Fruit fly (Drosophila melanogaster) whole organism, embryonic: ENCODE results near the gene lqfR.

ENCODE experiments used
- Abd-B ChIP-seq: fragments of 200-800 bp; sonication (Bioruptor generic); optimal IDR thresholded peaks from 2 replicates; lab custom pipeline; 2018; ENCODE audit warnings: missing biosample characterization, mild to moderate bottlenecking, missing genetic modification characterization, moderate library complexity
- Blimp-1 ChIP-seq: fragments of 200-800 bp; sonication (Bioruptor generic); optimal IDR thresholded peaks from 3 replicates; lab custom pipeline; 2018; ENCODE audit warnings: missing biosample characterization, missing genetic modification characterization, mild to moderate bottlenecking, moderate library complexity, missing genetic modification reagents
- CG10209 ChIP-seq: fragments of 200-800 bp; sonication (Bioruptor generic); optimal IDR thresholded peaks from 3 replicates; lab custom pipeline; 2017; ENCODE audit warnings: missing biosample characterization, mild to moderate bottlenecking, missing genetic modification characterization, missing genetic modification reagents
- CG10565 ChIP-seq: fragments of 200-800 bp; sonication (Bioruptor generic); optimal IDR thresholded peaks from 3 replicates; lab custom pipeline; 2016; ENCODE audit warnings: missing biosample characterization, mild to moderate bottlenecking, missing genetic modification characterization
- CG11093 ChIP-seq: fragments of 200-800 bp; sonication (Bioruptor generic); IDR thresholded peaks from 3 replicates; pipeline ENCODE4 v1.3.6; 2022; ENCODE audit warnings: missing biosample characterization, missing genetic modification characterization
- CG11247 ChIP-seq: fragments of 200-800 bp; sonication (Bioruptor generic); IDR thresholded peaks from 2 replicates; pipeline ENCODE4 v1.3.6; 2022; ENCODE audit warnings: missing biosample characterization, missing genetic modification characterization
- CG11504 ChIP-seq: fragments of 200-800 bp; sonication (Bioruptor generic); optimal IDR thresholded peaks from 3 replicates; lab custom pipeline; 2019; ENCODE audit warnings: missing biosample characterization, mild to moderate bottlenecking, missing genetic modification characterization, moderate library complexity
- CG1233 ChIP-seq: fragments of 200-800 bp; sonication (Bioruptor generic); optimal IDR thresholded peaks from 4 replicates; lab custom pipeline; 2018; ENCODE audit warnings: missing biosample characterization, mild to moderate bottlenecking, missing genetic modification characterization
- CG14014 ChIP-seq: fragments of 200-800 bp; sonication (Bioruptor generic); IDR thresholded peaks from 2 replicates; pipeline ENCODE4 v1.3.6; 2022; ENCODE audit warnings: missing biosample characterization, missing genetic modification characterization
- CG14441 ChIP-seq: fragments of 200-800 bp; sonication (Bioruptor generic); IDR thresholded peaks from 2 replicates; pipeline ENCODE4 v1.3.6; 2022; ENCODE audit warnings: missing biosample characterization, missing genetic modification characterization
- CG1603 ChIP-seq: fragments of 200-800 bp; sonication (Bioruptor generic); optimal IDR thresholded peaks from 2 replicates; lab custom pipeline; 2019; ENCODE audit warnings: missing biosample characterization, mild to moderate bottlenecking, missing genetic modification characterization, moderate library complexity
- CG1792 ChIP-seq: fragments of 200-800 bp; sonication (Bioruptor generic); optimal IDR thresholded peaks from 2 replicates; lab custom pipeline; 2016; ENCODE audit warnings: missing biosample characterization, missing genetic modification characterization
- CG18262 ChIP-seq: fragments of 200-800 bp; optimal IDR thresholded peaks from 3 replicates; lab custom pipeline; 2019; ENCODE audit warnings: missing biosample characterization, mild to moderate bottlenecking, missing genetic modification characterization, moderate library complexity
- CG30020 ChIP-seq: fragments of 200-800 bp; optimal IDR thresholded peaks from 2 replicates; lab custom pipeline; 2019; ENCODE audit warnings: missing biosample characterization, mild to moderate bottlenecking, missing genetic modification characterization, moderate library complexity
- CG32772 ChIP-seq: fragments of 200-800 bp; sonication (Bioruptor generic); IDR thresholded peaks from 2 replicates; pipeline ENCODE4 v1.3.6; 2022; ENCODE audit warnings: missing biosample characterization, missing genetic modification characterization
- CG34224 ChIP-seq: fragments of 200-800 bp; sonication (Bioruptor generic); IDR thresholded peaks from 3 replicates; pipeline ENCODE4 v1.3.6; 2022; ENCODE audit warnings: missing biosample characterization, missing genetic modification characterization; ENCODE audit not compliant: partially characterized antibody
- CG4282 ChIP-seq: fragments of 200-800 bp; sonication (Bioruptor generic); optimal IDR thresholded peaks from 2 replicates; lab custom pipeline; 2016; ENCODE audit warnings: missing biosample characterization, missing genetic modification characterization
- CG4360 ChIP-seq: fragments of 200-800 bp; sonication (Bioruptor generic); IDR thresholded peaks from 2 replicates; pipeline ENCODE4 v1.3.6; 2022; ENCODE audit warnings: missing biosample characterization, missing genetic modification characterization
- CG4730 ChIP-seq: fragments of 200-800 bp; sonication (Bioruptor generic); IDR thresholded peaks from 2 replicates; pipeline ENCODE4 v1.3.6; 2022; ENCODE audit warnings: missing biosample characterization, missing genetic modification characterization
- CG4820 ChIP-seq: fragments of 200-800 bp; sonication (Bioruptor generic); optimal IDR thresholded peaks from 3 replicates; lab custom pipeline; 2016; ENCODE audit warnings: missing biosample characterization, missing genetic modification characterization
- CG5953 ChIP-seq: fragments of 200-800 bp; sonication (Bioruptor generic); IDR thresholded peaks from 2 replicates; pipeline ENCODE4 v1.3.6; 2022; ENCODE audit warnings: missing biosample characterization, missing genetic modification characterization
- CG6813 ChIP-seq: fragments of 200-800 bp; sonication (Bioruptor generic); optimal IDR thresholded peaks from 2 replicates; lab custom pipeline; 2017; ENCODE audit warnings: missing biosample characterization, missing genetic modification characterization, mild to moderate bottlenecking, moderate library complexity, missing genetic modification reagents
- CG8765 ChIP-seq: fragments of 200-800 bp; sonication (Bioruptor generic); IDR thresholded peaks from 2 replicates; pipeline ENCODE4 v1.3.6; 2022; ENCODE audit warnings: missing biosample characterization, missing genetic modification characterization
- CG8944 ChIP-seq: fragments of 200-800 bp; sonication (Bioruptor generic); optimal IDR thresholded peaks from 3 replicates; lab custom pipeline; 2016; ENCODE audit warnings: missing biosample characterization, missing genetic modification characterization
- CG9797 ChIP-seq: fragments of 200-800 bp; sonication (Bioruptor generic); optimal IDR thresholded peaks from 3 replicates; lab custom pipeline; 2018; ENCODE audit warnings: missing biosample characterization, mild to moderate bottlenecking, missing genetic modification characterization
- Hand ChIP-seq: fragments of 200-800 bp; sonication (Bioruptor generic); optimal IDR thresholded peaks from 2 replicates; lab custom pipeline; 2017; ENCODE audit warnings: mild to moderate bottlenecking, missing biosample characterization, missing genetic modification reagents, missing genetic modification characterization
- Lhr ChIP-seq: fragments of 200-800 bp; sonication (Bioruptor generic); optimal IDR thresholded peaks from 3 replicates; lab custom pipeline; 2017; ENCODE audit warnings: mild to moderate bottlenecking, missing biosample characterization, missing genetic modification reagents, missing genetic modification characterization
- Lim3 ChIP-seq: fragments of 200-800 bp; sonication (Bioruptor generic); IDR thresholded peaks from 2 replicates; pipeline ENCODE4 v1.3.6; 2022; ENCODE audit warnings: missing biosample characterization, missing genetic modification characterization
- MBD-R2 ChIP-seq: fragments of 200-800 bp; sonication (Bioruptor generic); IDR thresholded peaks from 2 replicates; pipeline ENCODE4 v1.3.6; 2022; ENCODE audit warnings: missing biosample characterization, missing genetic modification characterization
- Myb ChIP-seq: fragments of 200-800 bp; sonication (Bioruptor generic); optimal IDR thresholded peaks from 2 replicates; lab custom pipeline; 2016; ENCODE audit warnings: missing biosample characterization, missing genetic modification characterization
- Sry-δ ChIP-seq: fragments of 200-800 bp; sonication (Bioruptor generic); optimal IDR thresholded peaks from 2 replicates; lab custom pipeline; 2016; ENCODE audit warnings: missing biosample characterization, missing genetic modification characterization
- ap ChIP-seq: fragments of 200-800 bp; sonication (Bioruptor generic); IDR thresholded peaks from 2 replicates; pipeline ENCODE4 v1.3.6; 2022; ENCODE audit warnings: missing biosample characterization, missing genetic modification characterization
- az2 ChIP-seq: fragments of 200-800 bp; sonication (Bioruptor generic); optimal IDR thresholded peaks from 3 replicates; lab custom pipeline; 2016; ENCODE audit warnings: missing biosample characterization, missing genetic modification characterization
- bab2 ChIP-seq: fragments of 200-800 bp; sonication (Bioruptor generic); optimal IDR thresholded peaks from 2 replicates; lab custom pipeline; 2016; ENCODE audit warnings: missing biosample characterization, missing genetic modification characterization
- chm ChIP-seq: fragments of 200-800 bp; sonication (Bioruptor generic); IDR thresholded peaks from 2 replicates; pipeline ENCODE4 v1.3.6; 2022; ENCODE audit warnings: missing biosample characterization, missing genetic modification characterization
- dmrt99B ChIP-seq: fragments of 200-800 bp; sonication (Bioruptor generic); optimal IDR thresholded peaks from 2 replicates; lab custom pipeline; 2018; ENCODE audit warnings: missing biosample characterization, mild to moderate bottlenecking, missing genetic modification characterization, moderate library complexity
- ems ChIP-seq: fragments of 200-800 bp; sonication (Bioruptor generic); optimal IDR thresholded peaks from 3 replicates; lab custom pipeline; 2016; ENCODE audit warnings: missing biosample characterization, missing genetic modification characterization
- gem ChIP-seq: fragments of 200-800 bp; sonication (Bioruptor generic); optimal IDR thresholded peaks from 2 replicates; lab custom pipeline; 2019; ENCODE audit warnings: missing biosample characterization, mild to moderate bottlenecking, missing genetic modification characterization, moderate library complexity
- gt ChIP-seq: fragments of 200-800 bp; sonication (Bioruptor generic); IDR thresholded peaks from 2 replicates; pipeline ENCODE4 v1.3.6; 2022; ENCODE audit warnings: missing biosample characterization, missing genetic modification characterization
- knrl ChIP-seq: fragments of 200-800 bp; sonication (Bioruptor generic); IDR thresholded peaks from 3 replicates; pipeline ENCODE4 v1.3.6; 2022; ENCODE audit warnings: missing biosample characterization, missing genetic modification characterization; ENCODE audit not compliant: partially characterized antibody
- lola ChIP-seq, 3 experiments: fragments of >200 bp in 2 of 3; fragments of 200-800 bp in 1 of 3; sonication (Bioruptor generic) in 1 of 3; optimal IDR thresholded peaks; 2 replicates each; lab custom pipeline; 2017 to 2019; ENCODE audit warnings: missing biosample characterization in 3 of 3, missing genetic modification characterization in 3 of 3, mild to moderate bottlenecking in 1 of 3, moderate library complexity in 1 of 3
- lov ChIP-seq, 2 experiments: fragments of 200-800 bp in 1 of 2; fragments of >200 bp in 1 of 2; sonication (Bioruptor generic) in 1 of 2; IDR thresholded peaks in 1 of 2; optimal IDR thresholded peaks in 1 of 2; 2 replicates in 1 of 2; 3 replicates in 1 of 2; pipeline versions ENCODE4 v1.3.6 to Lab custom; 2017 to 2022; ENCODE audit warnings: missing biosample characterization in 1 of 2, missing genetic modification characterization in 1 of 2
- peb ChIP-seq: fragments of 200-800 bp; sonication (Bioruptor generic); IDR thresholded peaks from 2 replicates; pipeline ENCODE4 v1.3.6; 2022; ENCODE audit warnings: missing biosample characterization, missing genetic modification characterization
- phol ChIP-seq: fragments of 200-800 bp; sonication (Bioruptor generic); optimal IDR thresholded peaks from 3 replicates; lab custom pipeline; 2018; ENCODE audit warnings: missing biosample characterization, mild to moderate bottlenecking, missing genetic modification characterization, moderate library complexity
- salm ChIP-seq: fragments of 200-800 bp; sonication (Bioruptor generic); optimal IDR thresholded peaks from 2 replicates; lab custom pipeline; 2018; ENCODE audit warnings: missing biosample characterization, mild to moderate bottlenecking, missing genetic modification characterization
- sna ChIP-seq: fragments of 200-800 bp; sonication (Bioruptor generic); IDR thresholded peaks from 2 replicates; pipeline ENCODE4 v1.3.6; 2022; ENCODE audit warnings: missing biosample characterization, missing genetic modification characterization; ENCODE audit not compliant: partially characterized antibody
- sob ChIP-seq: fragments of 200-800 bp; sonication (Bioruptor generic); IDR thresholded peaks from 2 replicates; pipeline ENCODE4 v1.3.6; 2022; ENCODE audit warnings: missing biosample characterization, missing genetic modification characterization
- tna ChIP-seq: fragments of 200-800 bp; sonication (Bioruptor generic); IDR thresholded peaks from 2 replicates; pipeline ENCODE4 v1.3.6; 2022; ENCODE audit warnings: missing biosample characterization, missing genetic modification characterization; ENCODE audit not compliant: partially characterized antibody
- usp ChIP-seq: fragments of >200 bp; optimal IDR thresholded peaks from 2 replicates; lab custom pipeline; 2017; ENCODE audit warnings: missing biosample characterization, missing genetic modification characterization
- vnd ChIP-seq: fragments of 200-800 bp; sonication (Bioruptor generic); IDR thresholded peaks from 3 replicates; pipeline ENCODE4 v1.3.6; 2022; ENCODE audit warnings: missing biosample characterization, missing genetic modification characterization; ENCODE audit not compliant: partially characterized antibody

The lqfR gene

dm6 chr3R:22467939-22468571, 57.0 kb downstream of the lqfR start, which contains the start of the genes CG5377 and Nrx-1 (continued):
- TF ChIP-seq CG6813 (GFP tag; lab: Kevin White, UChicago) (no peak), CG8944 (GFP tag; lab: Kevin White, UChicago) (no peak), gem (tag; lab: Kevin White, UChicago) (no peak), bab2 (GFP tag; lab: Kevin White, UChicago) (no peak), CG10565 (no peak), az2 (GFP tag; lab: Kevin White, UChicago) (no peak), ems (GFP tag; lab: Kevin White, UChicago) (no peak), chm (GFP tag; lab: Robert Waterston, UW) (no peak), vnd (GFP tag; lab: Robert Waterston, UW) (no peak), CG34224 (GFP tag; lab: Robert Waterston, UW) (peak; percentile 35; the same call in 1 of the 3 replicates), CG8765 (GFP tag; lab: Robert Waterston, UW) (no peak), gt (GFP tag; lab: Robert Waterston, UW) (no peak), CG1603 (tag; lab: Kevin White, UChicago) (peak; percentile 27), lov (optimal IDR thresholded peaks at IDR 0.05; lab: Kevin White, UChicago) (no peak), lov (GFP tag; IDR thresholded peaks at IDR 0.05; lab: Robert Waterston, UW) (no peak), CG11504 (no peak), sob (GFP tag; lab: Robert Waterston, UW) (no peak), tna (GFP tag; lab: Robert Waterston, UW) (no peak), peb (GFP tag; lab: Robert Waterston, UW) (no peak), Myb (peak; percentile 53), Sry-δ (no peak), CG5953 (no peak), Blimp-1 (no peak), CG30020 (no peak), CG11247 (GFP tag; lab: Robert Waterston, UW) (no peak), Abd-B (no peak), CG14441 (GFP tag; lab: Robert Waterston, UW) (no peak), CG4360 (GFP tag; lab: Robert Waterston, UW) (no peak), knrl (no peak), dmrt99B (tag; lab: Kevin White, UChicago) (no peak), Lhr (no peak), CG14014 (no peak), CG1792 (no peak), CG9797 (peak; percentile 74), CG10209 (GFP tag; lab: Kevin White, UChicago) (no peak), lola (GFP tag; optimal IDR thresholded peaks at IDR 0.05; lab: Kevin White, UChicago) (no peak), CG18262 (tag; lab: Kevin White, UChicago) (no peak), CG4820 (GFP tag; lab: Kevin White, UChicago) (no peak), Lim3 (GFP tag; lab: Robert Waterston, UW) (no peak), CG32772 (GFP tag; lab: Robert Waterston, UW) (no peak), CG4730 (GFP tag; lab: Robert Waterston, UW) (no peak), CG11093 (GFP tag; lab: Robert Waterston, UW) (no peak), phol (tag; lab: Kevin White, UChicago) (peak; percentile 21), Hand (GFP tag; lab: Kevin White, UChicago) (no peak), MBD-R2 (GFP tag; lab: Robert Waterston, UW) (peak; percentile 74), sna (GFP tag; lab: Robert Waterston, UW) (0 out of 2 replicates have a peak, but pooled peaks have one; percentile 17), salm (tag; lab: Kevin White, UChicago) (no peak), CG4282 (GFP tag; lab: Kevin White, UChicago) (no peak), ap (GFP tag; lab: Robert Waterston, UW) (no peak), usp (GFP tag; lab: Kevin White, UChicago) (no peak), CG1233 (GFP tag; lab: Kevin White, UChicago) (no peak)
